Fruit fly (Drosophila melanogaster): ENCODE data around the gene ACXE.

- no peak for TF ChIP-seq wor (GFP tag; IDR thresholded peaks at IDR 0.05)
- TF ChIP-seq CG33213 (GFP tag; optimal IDR thresholded peaks at IDR 0.05) = no peak
- no peak for TF ChIP-seq h (optimal IDR thresholded peaks at IDR 0.05)
- TF ChIP-seq CG8478 (optimal IDR thresholded peaks at IDR 0.05) = no peak
- TF ChIP-seq Hr39 (optimal IDR thresholded peaks at IDR 0.05) = no peak
- TF ChIP-seq CG14965 (GFP tag; optimal IDR thresholded peaks at IDR 0.05; ENCODE audit: borderline replicate concordance) = no peak
- TF ChIP-seq CoRest (tag; optimal IDR thresholded peaks at IDR 0.05) = no peak
- no peak for TF ChIP-seq Mes4 (GFP tag; optimal IDR thresholded peaks at IDR 0.05)
- no peak for TF ChIP-seq CG2129 (GFP tag; IDR thresholded peaks at IDR 0.05; ENCODE audit: partially characterized antibody)
- no peak for TF ChIP-seq BEAF-32 (GFP tag; optimal IDR thresholded peaks at IDR 0.05)
- TF ChIP-seq Ptx1 (GFP tag; IDR thresholded peaks at IDR 0.05) = no peak
These were observed 7.6 kb downstream of the ACXE start for dm6 chr2L:12932996-12933395.

Data from whole organism, embryonic.